Worm (Caenorhabditis elegans) whole organism, L4 larva: ENCODE data around the gene F11A5.13.

ENCODE experiments used
- D1046.2 ChIP-seq: fragments of 200-800 bp; sonication (Bioruptor generic); IDR thresholded peaks from 2 replicates; pipeline ENCODE4 v1.3.6; 2022; ENCODE audit warnings: missing genetic modification characterization, missing compliant biosample characterization
- F10B5.3 ChIP-seq: sonication (generic microtip); optimal IDR thresholded peaks from 2 replicates; lab custom pipeline; 2016; ENCODE audit warnings: mild to moderate bottlenecking, missing genetic modification characterization, missing compliant biosample characterization
- F26F4.8 ChIP-seq: fragments of 200-800 bp; sonication (Bioruptor generic); conservative IDR thresholded peaks from 2 replicates; pipeline ENCODE4 v1.3.6; 2022; ENCODE audit warnings: missing genetic modification characterization, missing compliant biosample characterization
- T26A8.4 ChIP-seq: fragments of 200-800 bp; sonication (Bioruptor generic); IDR thresholded peaks from 2 replicates; pipeline ENCODE4 v1.3.6; 2022; ENCODE audit warnings: missing genetic modification characterization, missing compliant biosample characterization
- Y105C5A.15 ChIP-seq: fragments of 200-800 bp; sonication (Bioruptor generic); IDR thresholded peaks from 2 replicates; pipeline ENCODE4 v1.3.6; 2022; ENCODE audit warnings: missing genetic modification characterization, missing compliant biosample characterization
- Y5F2A.4 ChIP-seq: fragments of 200-800 bp; sonication (Bioruptor generic); optimal IDR thresholded peaks from 2 replicates; lab custom pipeline; 2018; ENCODE audit warnings: mild to moderate bottlenecking, missing genetic modification characterization, missing compliant biosample characterization
- ZK337.2 ChIP-seq: fragments of 200-800 bp; sonication (Bioruptor generic); IDR thresholded peaks from 2 replicates; pipeline ENCODE4 v1.3.6; 2022; ENCODE audit warnings: missing genetic modification reagents, missing genetic modification characterization, missing compliant biosample characterization
- aly-2 ChIP-seq: sonication (generic microtip); optimal IDR thresholded peaks from 2 replicates; lab custom pipeline; 2018; ENCODE audit warnings: missing biosample characterization, missing genetic modification characterization
- arid-1 ChIP-seq: fragments of 200-800 bp; sonication (Bioruptor generic); conservative IDR thresholded peaks from 2 replicates; pipeline ENCODE4 v1.3.6; 2022; ENCODE audit warnings: missing genetic modification reagents, missing genetic modification characterization, missing compliant biosample characterization
- attf-4 ChIP-seq: sonication (generic microtip); optimal IDR thresholded peaks from 3 replicates; lab custom pipeline; 2017; ENCODE audit warnings: missing biosample characterization, missing genetic modification characterization
- ceh-28 ChIP-seq: fragments of 150-350 bp; optimal IDR thresholded peaks from 2 replicates; lab custom pipeline; 2014; ENCODE audit warnings: missing biosample characterization, missing genetic modification reagents, missing genetic modification characterization
- ceh-62 ChIP-seq: sonication (generic microtip); optimal IDR thresholded peaks from 2 replicates; lab custom pipeline; 2017; ENCODE audit warnings: missing biosample characterization, missing genetic modification characterization
- ceh-82 ChIP-seq: sonication (generic microtip); optimal IDR thresholded peaks from 2 replicates; lab custom pipeline; 2017; ENCODE audit warnings: missing biosample characterization, missing genetic modification characterization
- cey-2 ChIP-seq: sonication (generic microtip); optimal IDR thresholded peaks from 3 replicates; lab custom pipeline; 2017; ENCODE audit warnings: missing genetic modification characterization, mild to moderate bottlenecking, missing compliant biosample characterization, antibody characterized with exemption, borderline replicate concordance; ENCODE audit not compliant: insufficient read depth
- daf-12 ChIP-seq: fragments of 150-350 bp; optimal IDR thresholded peaks from 2 replicates; lab custom pipeline; 2014; ENCODE audit warnings: missing biosample characterization, missing genetic modification reagents, missing genetic modification characterization
- daf-19 ChIP-seq: fragments of 200-800 bp; sonication (Bioruptor generic); conservative IDR thresholded peaks from 2 replicates; pipeline ENCODE4 v1.3.6; 2022; ENCODE audit warnings: missing genetic modification characterization, missing compliant biosample characterization
- daf-8 ChIP-seq: fragments of 200-800 bp; sonication (Bioruptor generic); IDR thresholded peaks from 2 replicates; pipeline ENCODE4 v1.3.6; 2022; ENCODE audit warnings: missing genetic modification characterization, missing compliant biosample characterization
- dpl-1 ChIP-seq: fragments of 150-350 bp; optimal IDR thresholded peaks from 2 replicates; lab custom pipeline; 2014; ENCODE audit warnings: missing biosample characterization, missing genetic modification reagents, missing genetic modification characterization
- gei-8 ChIP-seq: fragments of 200-800 bp; sonication (Bioruptor generic); optimal IDR thresholded peaks from 2 replicates; lab custom pipeline; 2018; ENCODE audit warnings: mild to moderate bottlenecking, missing genetic modification characterization, missing compliant biosample characterization
- jun-1 ChIP-seq: fragments of 150-350 bp; optimal IDR thresholded peaks from 2 replicates; lab custom pipeline; 2014; ENCODE audit warnings: missing biosample characterization, missing genetic modification reagents, missing genetic modification characterization
- lin-38 ChIP-seq: fragments of 200-800 bp; sonication (Bioruptor generic); IDR thresholded peaks from 2 replicates; pipeline ENCODE4 v1.3.6; 2022; ENCODE audit warnings: missing genetic modification reagents, missing genetic modification characterization, missing compliant biosample characterization
- lir-3 ChIP-seq: sonication (generic microtip); optimal IDR thresholded peaks from 2 replicates; lab custom pipeline; 2016; ENCODE audit warnings: mild to moderate bottlenecking, missing genetic modification characterization, missing compliant biosample characterization
- mdl-1 ChIP-seq, 2 experiments: fragments of 150-350 bp in 1 of 2; sonication (generic microtip) in 1 of 2; optimal IDR thresholded peaks; 2 replicates each; lab custom pipeline; 2014 to 2017; ENCODE audit warnings: missing biosample characterization in 2 of 2, missing genetic modification characterization in 2 of 2
- mep-1 ChIP-seq: fragments of 150-350 bp; sonication (generic microtip); optimal IDR thresholded peaks from 3 replicates; lab custom pipeline; 2014; ENCODE audit warnings: missing biosample characterization, missing genetic modification characterization
- mxl-3 ChIP-seq: fragments of 200-800 bp; sonication (Bioruptor generic); optimal IDR thresholded peaks from 2 replicates; lab custom pipeline; 2018; ENCODE audit warnings: mild to moderate bottlenecking, missing genetic modification characterization, missing compliant biosample characterization
- nhr-111 ChIP-seq: fragments of 200-800 bp; sonication (Bioruptor generic); optimal IDR thresholded peaks from 2 replicates; lab custom pipeline; 2018; ENCODE audit warnings: mild to moderate bottlenecking, missing genetic modification characterization, missing compliant biosample characterization
- nhr-237 ChIP-seq: sonication (generic microtip); optimal IDR thresholded peaks from 2 replicates; lab custom pipeline; 2017; ENCODE audit warnings: missing biosample characterization, missing genetic modification characterization
- nhr-6 ChIP-seq: fragments of 150-350 bp; optimal IDR thresholded peaks from 2 replicates; lab custom pipeline; 2014; ENCODE audit warnings: missing biosample characterization, missing genetic modification characterization
- pha-4 ChIP-seq, 2 experiments: fragments of 150-350 bp in 1 of 2; fragments of 200-800 bp in 1 of 2; sonication (Bioruptor generic) in 1 of 2; IDR thresholded peaks in 1 of 2; optimal IDR thresholded peaks in 1 of 2; 2 replicates each; pipeline versions ENCODE4 v1.3.6 to Lab custom; 2014 to 2022; ENCODE audit warnings: missing genetic modification characterization in 2 of 2, missing genetic modification reagents in 2 of 2, missing biosample characterization in 1 of 2, missing compliant biosample characterization in 1 of 2
- rbr-2 ChIP-seq: sonication (generic microtip); optimal IDR thresholded peaks from 2 replicates; lab custom pipeline; 2016; ENCODE audit warnings: missing genotype, missing genetic modification characterization, missing compliant biosample characterization
- saeg-2 ChIP-seq: fragments of 200-800 bp; sonication (Bioruptor generic); IDR thresholded peaks from 2 replicates; pipeline ENCODE4 v1.3.6; 2022; ENCODE audit warnings: missing genetic modification reagents, missing genetic modification characterization, missing compliant biosample characterization
- sdz-12 ChIP-seq: fragments of 200-800 bp; sonication (Bioruptor generic); optimal IDR thresholded peaks from 2 replicates; lab custom pipeline; 2018; ENCODE audit warnings: mild to moderate bottlenecking, missing genetic modification characterization, missing compliant biosample characterization
- set-16 ChIP-seq: fragments of 200-800 bp; sonication (Bioruptor generic); IDR thresholded peaks from 2 replicates; pipeline ENCODE4 v1.3.6; 2022; ENCODE audit warnings: missing genetic modification reagents, missing genetic modification characterization, missing compliant biosample characterization
- snpc-4 ChIP-seq: fragments of 150-350 bp; optimal IDR thresholded peaks from 2 replicates; lab custom pipeline; 2014; ENCODE audit warnings: missing biosample characterization, missing genetic modification characterization
- spr-1 ChIP-seq: sonication (generic microtip); optimal IDR thresholded peaks from 2 replicates; lab custom pipeline; 2016; ENCODE audit warnings: mild to moderate bottlenecking, missing genetic modification characterization, missing compliant biosample characterization
- unc-130 ChIP-seq: sonication (generic microtip); optimal IDR thresholded peaks from 2 replicates; lab custom pipeline; 2016; ENCODE audit warnings: missing genetic modification reagents, missing genetic modification characterization, missing compliant biosample characterization
- unc-62 ChIP-seq, 3 experiments: fragments of 150-350 bp in 1 of 3; sonication (generic microtip); optimal IDR thresholded peaks in 2 of 3; peaks in 1 of 3; 1 replicate in 1 of 3; 2 replicates in 2 of 3; lab custom pipeline; 2014 to 2017; ENCODE audit warnings: missing biosample characterization in 3 of 3, missing genetic modification characterization in 3 of 3, missing genetic modification reagents in 3 of 3, missing genotype in 1 of 3
- zfp-2 ChIP-seq: sonication (generic microtip); optimal IDR thresholded peaks from 2 replicates; lab custom pipeline; 2016; ENCODE audit warnings: mild to moderate bottlenecking, missing genetic modification characterization, missing compliant biosample characterization
- zip-11 ChIP-seq: fragments of 200-800 bp; sonication (Bioruptor generic); IDR thresholded peaks from 2 replicates; pipeline ENCODE4 v1.3.6; 2022; ENCODE audit warnings: missing genetic modification characterization, missing compliant biosample characterization
- ztf-7 ChIP-seq: fragments of 150-350 bp; optimal IDR thresholded peaks from 2 replicates; lab custom pipeline; 2014; ENCODE audit warnings: missing biosample characterization, missing genetic modification characterization

F11A5.13 gene

ce11 chrV:16266514-16266913, 40.0 kb upstream of the F11A5.13 start, which contains the start of gene T13F3.4:
T13F3.4 (minus strand) TSS chrV:16266614.
- no peak for TF ChIP-seq unc-62 (GFP tag; optimal IDR thresholded peaks at IDR 0.05 in 1 of 2; lab: Kevin White, UChicago)
- no peak for TF ChIP-seq unc-62 (tag; optimal IDR thresholded peaks at IDR 0.05; lab: Kevin White, UChicago)
- TF ChIP-seq nhr-111 (GFP tag; lab: Kevin White, UChicago) = no peak
- no peak for TF ChIP-seq D1046.2
- TF ChIP-seq jun-1 (tag; lab: Kevin White, UChicago) = no peak
- no peak for TF ChIP-seq mxl-3 (GFP tag; lab: Kevin White, UChicago)
- TF ChIP-seq F26F4.8 (GFP tag; lab: Robert Waterston, UW) = no peak
- no peak for TF ChIP-seq ceh-28 (tag; lab: Kevin White, UChicago)
- TF ChIP-seq gei-8 (GFP tag; lab: Kevin White, UChicago) = no peak
- no peak for TF ChIP-seq mdl-1 (tag; optimal IDR thresholded peaks at IDR 0.05; lab: Kevin White, UChicago)
- TF ChIP-seq sdz-12 (GFP tag; lab: Kevin White, UChicago) = no peak
- TF ChIP-seq Y105C5A.15 (GFP tag; lab: Robert Waterston, UW) = no peak
- no peak for TF ChIP-seq daf-8 (GFP tag; lab: Robert Waterston, UW)
- no peak for TF ChIP-seq cey-2 (tag; lab: Kevin White, UChicago)
- TF ChIP-seq dpl-1 = no peak
- no peak for TF ChIP-seq T26A8.4
- TF ChIP-seq F10B5.3 (tag; lab: Kevin White, UChicago) = no peak
- TF ChIP-seq attf-4 = no peak
- TF ChIP-seq pha-4 (GFP tag; IDR thresholded peaks at IDR 0.05; lab: Robert Waterston, UW) = no peak
- TF ChIP-seq pha-4 (tag; optimal IDR thresholded peaks at IDR 0.05; lab: Kevin White, UChicago) = no peak

- TF ChIP-seq arid-1 (GFP tag; lab: Robert Waterston, UW) = no peak
- no peak for TF ChIP-seq unc-130 (GFP tag; lab: Kevin White, UChicago)
- no peak for TF ChIP-seq Y5F2A.4 (GFP tag; lab: Kevin White, UChicago)
- TF ChIP-seq T26A8.4 = no peak
- TF ChIP-seq snpc-4 = no peak
- no peak for TF ChIP-seq mep-1 (tag; lab: Kevin White, UChicago)
- TF ChIP-seq ceh-82 (tag; lab: Kevin White, UChicago) = no peak
- TF ChIP-seq sdz-12 (GFP tag; lab: Kevin White, UChicago) = no peak
- TF ChIP-seq spr-1 (tag; lab: Kevin White, UChicago) = no peak
- no peak for TF ChIP-seq zfp-2 (tag; lab: Kevin White, UChicago)
- TF ChIP-seq saeg-2 (GFP tag; lab: Robert Waterston, UW) = no peak
- no peak for TF ChIP-seq lin-38
- no peak for TF ChIP-seq set-16
- no peak for TF ChIP-seq nhr-237 (tag; lab: Kevin White, UChicago)
Observed at ce11 chrV:16259684-16260083, 33.2 kb upstream of the F11A5.13 start, which contains the start of gene nhr-127. nhr-127 (plus strand) TSS chrV:16259984.

ce11 chrV:16258142-16258541, 31.7 kb upstream of the F11A5.13 start, which contains the start of gene nhr-218:
nhr-218 (plus strand) TSS chrV:16258442.
- TF ChIP-seq ZK337.2 (GFP tag; lab: Robert Waterston, UW) (no peak), unc-62 (GFP tag; optimal IDR thresholded peaks at IDR 0.05 in 1 of 2; lab: Kevin White, UChicago) (peak in 1 of 2 experiments; percentile 33), unc-62 (tag; optimal IDR thresholded peaks at IDR 0.05; lab: Kevin White, UChicago) (no peak)

ce11 chrV:16256395-16256794, 29.9 kb upstream of the F11A5.13 start, which contains the start of gene bgnt-1.3:
bgnt-1.3 (minus strand) TSS chrV:16256495.
- no peak for TF ChIP-seq nhr-6 (tag; lab: Kevin White, UChicago)
- TF ChIP-seq ztf-7 (tag; lab: Kevin White, UChicago) = no peak
- no peak for TF ChIP-seq unc-62 (GFP tag; optimal IDR thresholded peaks at IDR 0.05 in 1 of 2; lab: Kevin White, UChicago)
- no peak for TF ChIP-seq unc-62 (tag; optimal IDR thresholded peaks at IDR 0.05; lab: Kevin White, UChicago)
- TF ChIP-seq zip-11 (GFP tag; lab: Robert Waterston, UW) = no peak
- TF ChIP-seq daf-12 (tag; lab: Kevin White, UChicago) = no peak
- TF ChIP-seq F10B5.3 (tag; lab: Kevin White, UChicago) = no peak
- TF ChIP-seq aly-2 (tag; lab: Kevin White, UChicago) = no peak
- no peak for TF ChIP-seq jun-1 (tag; lab: Kevin White, UChicago)
- no peak for TF ChIP-seq lir-3 (tag; lab: Kevin White, UChicago)
- no peak for TF ChIP-seq rbr-2 (tag; lab: Kevin White, UChicago)
- TF ChIP-seq daf-19 = no peak
- no peak for TF ChIP-seq sdz-12 (GFP tag; lab: Kevin White, UChicago)
- no peak for TF ChIP-seq ceh-62 (tag; lab: Kevin White, UChicago)
- TF ChIP-seq ceh-82 (tag; lab: Kevin White, UChicago) = no peak
